Fruit fly (Drosophila melanogaster) ovary, adult (tissue): ENCODE measurements around the gene Ucp4C.
A peak's percentile ranks its signal among the peaks of the same experiment; 100 is the strongest.

Experiments used
- CG17801 ChIP-seq: fragments of 200-800 bp; optimal IDR thresholded peaks from 2 replicates; lab custom pipeline; 2019; ENCODE audit warnings: missing biosample characterization, mild to moderate bottlenecking, missing genetic modification characterization, moderate library complexity; ENCODE audit not compliant: partially characterized antibody

Ucp4C gene

dm6 chr2L:5997609-5998229 is 29.4 kb downstream of the Ucp4C start:
- TF ChIP-seq CG17801, result no peak

DNA sequence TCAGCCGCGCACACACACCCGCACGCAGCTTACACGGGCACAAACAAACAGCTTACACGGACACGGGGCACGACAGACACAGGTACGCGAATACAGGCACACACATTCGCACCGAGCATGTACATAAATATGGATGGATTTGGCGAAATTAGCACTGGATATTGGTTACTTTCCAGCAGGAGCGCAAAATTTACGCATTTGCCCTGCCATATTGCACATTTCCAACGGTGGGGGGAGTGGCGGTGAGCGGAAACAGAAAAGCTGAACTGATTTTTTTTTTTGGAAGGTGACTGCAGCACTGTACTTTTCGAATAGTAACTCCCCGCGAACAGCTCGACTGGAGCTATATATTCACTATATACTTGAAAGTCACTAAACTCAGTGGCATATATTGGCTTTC is 30.0 kb downstream of the Ucp4C start:
- no peak for TF ChIP-seq CG17801

- peak; percentile 22 for TF ChIP-seq CG17801
These were observed 30.9 kb downstream of the Ucp4C start, which contains the start of gene Kdm5 for dm6 chr2L:5999247-5999646. Kdm5 (minus strand) TSS chr2L:5999501.

- TF ChIP-seq CG17801, result no peak
These were observed 31.7 kb downstream of the Ucp4C start, which contains the start of gene Tsp26A for dm6 chr2L:6000065-6000464. Tsp26A (plus strand) TSS chr2L:6000228.

- no peak for TF ChIP-seq CG17801
These were observed 38.3 kb downstream of the Ucp4C start, which contains the start of gene Gal for dm6 chr2L:6006508-6007232. Gal (minus strand) TSS chr2L:6006827.

- TF ChIP-seq CG17801, result peak; percentile 68
These were observed 44.1 kb downstream of the Ucp4C start, which contains the start of gene CG9098 for dm6 chr2L:6012303-6013070. CG9098 (minus strand) TSS chr2L:6012338.

DNA sequence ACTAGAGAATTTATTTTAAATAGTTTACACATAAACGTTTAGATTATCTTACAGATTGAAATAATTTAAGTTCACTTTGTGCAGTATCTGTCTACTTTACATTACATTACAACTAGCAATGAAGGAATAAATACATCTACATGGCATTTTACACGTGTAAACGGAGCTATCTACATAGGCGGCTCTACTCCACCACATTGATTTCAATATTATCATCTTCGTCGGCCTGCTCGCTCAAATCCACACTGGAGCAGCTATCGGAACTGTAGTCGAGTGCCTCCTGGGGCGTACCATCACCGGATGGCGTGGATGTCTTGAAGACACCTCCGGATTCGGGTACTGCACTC is 44.7 kb downstream of the Ucp4C start:
- no peak for TF ChIP-seq CG17801
